Fruit fly (Drosophila melanogaster) S2 (cell line): ENCODE data around the gene tty.

Experiments
- CG8478 ChIP-seq: fragments of >200 bp; optimal IDR thresholded peaks from 2 replicates; lab custom pipeline; 2018
- CTCF ChIP-seq, 2 experiments: fragments of >200 bp; optimal IDR thresholded peaks; 2 replicates each; lab custom pipeline; 2018

dm6 chrX:21367363-21368072 is 28.0 kb upstream of the tty start:
- TF ChIP-seq CTCF (optimal IDR thresholded peaks at IDR 0.05; lab: Kevin White, UChicago), result no peak
- TF ChIP-seq CG8478, result no peak
